Fruit fly (Drosophila melanogaster): Measurements from ENCODE around the gene Swt1.

Swt1 gene

DNA sequence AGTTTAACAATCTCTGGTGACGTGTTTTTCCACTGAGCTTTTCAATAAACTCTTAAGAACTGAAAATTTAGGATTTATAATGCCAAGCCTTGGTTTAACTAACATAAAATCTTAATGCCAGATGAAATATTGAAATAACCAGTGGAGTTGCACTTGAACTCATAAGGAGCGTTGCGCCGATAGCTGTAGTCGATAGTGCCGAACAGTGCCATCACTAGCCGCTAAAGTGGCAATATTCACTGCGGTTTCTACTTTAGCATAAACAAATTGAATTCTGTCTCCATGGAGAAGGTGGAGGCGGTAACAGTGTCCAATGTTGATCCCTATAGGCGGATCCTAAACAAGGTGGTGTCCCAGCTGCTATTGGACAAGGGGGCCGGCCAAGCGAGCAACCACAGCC, 11.5 kb upstream of the Swt1 start, which contains the start of gene Taf8 (continued):
- TF ChIP-seq CG34224 (GFP tag; IDR thresholded peaks at IDR 0.05; ENCODE audit: partially characterized antibody) = peak; percentile 31
- TF ChIP-seq sens (GFP tag) = peak; percentile 16
- peak; percentile 37; the same call in 2 of the 3 replicates for TF ChIP-seq HLH4C (GFP tag; IDR thresholded peaks at IDR 0.05; ENCODE audit: partially characterized antibody)
- no peak for TF ChIP-seq CG4328 (GFP tag; optimal IDR thresholded peaks at IDR 0.05)
- no peak for TF ChIP-seq CG14014 (GFP tag; IDR thresholded peaks at IDR 0.05)
- TF ChIP-seq CG7556 (GFP tag; optimal IDR thresholded peaks at IDR 0.05) = no peak
- TF ChIP-seq Mrtf (GFP tag; IDR thresholded peaks at IDR 0.05) = 0 out of 3 replicates have a peak, but pooled peaks have one; percentile 19
- peak; percentile 32; the same call in 1 of the 3 replicates for TF ChIP-seq Doc3 (GFP tag; IDR thresholded peaks at IDR 0.05; ENCODE audit: partially characterized antibody)
- peak; percentile 81 for TF ChIP-seq CG16813 (GFP tag; IDR thresholded peaks at IDR 0.05; ENCODE audit: partially characterized antibody)
- peak; percentile 51; the same call in 2 of the 3 replicates for TF ChIP-seq zen2 (GFP tag; IDR thresholded peaks at IDR 0.05; ENCODE audit: partially characterized antibody)
- TF ChIP-seq NFAT (GFP tag; IDR thresholded peaks at IDR 0.05) = peak; percentile 39; the same call in 1 of the 2 replicates
- TF ChIP-seq CG13287 (GFP tag; IDR thresholded peaks at IDR 0.05; ENCODE audit: partially characterized antibody) = peak; percentile 60
- TF ChIP-seq Bgb (GFP tag; IDR thresholded peaks at IDR 0.05; ENCODE audit: partially characterized antibody) = peak; percentile 73
- TF ChIP-seq slbo (GFP tag; IDR thresholded peaks at IDR 0.05) = peak; percentile 63
- peak; percentile 51 for TF ChIP-seq unc-4 (GFP tag; IDR thresholded peaks at IDR 0.05; ENCODE audit: partially characterized antibody)
- TF ChIP-seq sna (GFP tag; IDR thresholded peaks at IDR 0.05; ENCODE audit: partially characterized antibody) = 0 out of 2 replicates have a peak, but pooled peaks have one; percentile 15
- no peak for TF ChIP-seq CG17385 (GFP tag; optimal IDR thresholded peaks at IDR 0.05)
- no peak for TF ChIP-seq Xrp1 (GFP tag; IDR thresholded peaks at IDR 0.05)
- TF ChIP-seq Vsx1 (GFP tag; optimal IDR thresholded peaks at IDR 0.05) = no peak
- TF ChIP-seq caup (GFP tag; optimal IDR thresholded peaks at IDR 0.05; ENCODE audit: severe bottlenecking) = no peak
- no peak for TF ChIP-seq H2.0 (GFP tag; IDR thresholded peaks at IDR 0.05)
- TF ChIP-seq CG1603 (tag; optimal IDR thresholded peaks at IDR 0.05) = peak; percentile 20
- peak; percentile 49; the same call in 1 of the 4 replicates for TF ChIP-seq Gug (GFP tag; IDR thresholded peaks at IDR 0.05)
- TF ChIP-seq sob (GFP tag; IDR thresholded peaks at IDR 0.05) = 0 out of 2 replicates have a peak, but pooled peaks have one; percentile 7
- no peak for TF ChIP-seq fd102C (GFP tag; optimal IDR thresholded peaks at IDR 0.05)
- no peak for TF ChIP-seq yki (optimal IDR thresholded peaks at IDR 0.05)
- TF ChIP-seq prd (optimal IDR thresholded peaks at IDR 0.05) = no peak
- TF ChIP-seq prd (GFP tag; IDR thresholded peaks at IDR 0.05) = peak; percentile 31; the same call in 1 of the 3 replicates
- no peak for TF ChIP-seq Nf-YA (GFP tag; IDR thresholded peaks at IDR 0.05)
- no peak for TF ChIP-seq fu2 (GFP tag; optimal IDR thresholded peaks at IDR 0.05)
- no peak for TF ChIP-seq CG2678 (tag; optimal IDR thresholded peaks at IDR 0.05)
- TF ChIP-seq tup (GFP tag; optimal IDR thresholded peaks at IDR 0.05) = no peak
- TF ChIP-seq CG16815 (GFP tag; optimal IDR thresholded peaks at IDR 0.05) = no peak
- 0 out of 4 replicates have a peak, but pooled peaks have one; percentile 51 for TF ChIP-seq chinmo (GFP tag; IDR thresholded peaks at IDR 0.05; ENCODE audit: partially characterized antibody)
- TF ChIP-seq CG11085 (GFP tag; IDR thresholded peaks at IDR 0.05) = no peak
- TF ChIP-seq Six4 (GFP tag; optimal IDR thresholded peaks at IDR 0.05) = no peak
- no peak for TF ChIP-seq Tbp (GFP tag; optimal IDR thresholded peaks at IDR 0.05)
- TF ChIP-seq CG6272 (GFP tag; IDR thresholded peaks at IDR 0.05) = 0 out of 2 replicates have a peak, but pooled peaks have one; percentile 10
- no peak for TF ChIP-seq org-1 (GFP tag; optimal IDR thresholded peaks at IDR 0.05)
- peak; percentile 71 for TF ChIP-seq BEAF-32 (GFP tag; optimal IDR thresholded peaks at IDR 0.05)
- peak; percentile 32 for TF ChIP-seq CG4617 (GFP tag; optimal IDR thresholded peaks at IDR 0.05; ENCODE audit: borderline replicate concordance)
- peak; percentile 20 for TF ChIP-seq mam (GFP tag; optimal IDR thresholded peaks at IDR 0.05)
- no peak for TF ChIP-seq scrt (GFP tag; optimal IDR thresholded peaks at IDR 0.05)
- TF ChIP-seq knrl (GFP tag; IDR thresholded peaks at IDR 0.05; ENCODE audit: partially characterized antibody) = peak; percentile 71; the same call in 2 of the 3 replicates
- TF ChIP-seq dan (GFP tag; IDR thresholded peaks at IDR 0.05) = no peak
- no peak for TF ChIP-seq Meics (GFP tag; optimal IDR thresholded peaks at IDR 0.05)
- TF ChIP-seq CG32532 (GFP tag; IDR thresholded peaks at IDR 0.05) = no peak
- peak; percentile 52; the same call in 1 of the 2 replicates for TF ChIP-seq Rfx (GFP tag; IDR thresholded peaks at IDR 0.05)
- no peak for TF ChIP-seq Side (GFP tag; optimal IDR thresholded peaks at IDR 0.05)
- TF ChIP-seq stc (GFP tag; IDR thresholded peaks at IDR 0.05) = no peak

Measured in whole organism, embryonic.